Fruit fly (Drosophila melanogaster): Measurements from ENCODE around the gene CG5177.
A peak's percentile ranks its signal among the peaks of the same experiment; 100 is the strongest.

Gene CG5177

DNA sequence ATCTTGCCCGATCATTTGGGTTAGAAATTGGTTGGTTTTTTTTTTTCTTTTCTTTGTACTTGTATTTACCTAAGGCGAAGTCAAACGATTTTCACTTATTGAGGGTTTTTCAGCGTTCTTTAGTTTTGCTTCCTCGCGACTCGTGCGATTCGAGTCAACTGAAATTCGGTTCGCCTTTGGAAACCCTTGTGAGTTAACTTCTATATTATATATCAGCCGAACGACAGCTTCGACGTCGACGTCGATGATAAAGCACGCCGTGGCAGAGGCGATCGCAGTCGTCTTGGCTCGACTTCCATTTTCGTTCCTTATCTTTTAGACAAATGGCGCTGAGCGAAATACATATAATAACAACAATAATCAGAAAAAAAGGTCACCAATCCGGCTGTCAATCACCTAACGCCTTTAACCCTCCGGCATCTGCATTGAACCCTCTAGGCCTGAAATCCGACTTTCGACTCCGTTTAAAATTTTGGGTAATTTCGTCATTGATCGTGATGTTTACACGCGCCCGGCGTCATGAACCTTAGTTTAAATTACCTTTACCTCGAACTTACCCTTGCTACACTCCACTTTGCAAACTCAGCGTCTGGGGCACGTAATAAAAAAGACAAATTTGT is 28.4 kb downstream of the CG5177 start, which contains the start of gene CG5958 (continued):
- no peak for TF ChIP-seq dm (GFP tag; optimal IDR thresholded peaks at IDR 0.05)
- no peak for TF ChIP-seq lab (GFP tag; optimal IDR thresholded peaks at IDR 0.05)
- TF ChIP-seq otp (GFP tag; IDR thresholded peaks at IDR 0.05), result no peak
- peak; percentile 75 for TF ChIP-seq Deaf1 (tag; optimal IDR thresholded peaks at IDR 0.05)
- no peak for TF ChIP-seq CG2199 (GFP tag; IDR thresholded peaks at IDR 0.05)
- no peak for TF ChIP-seq slbo (GFP tag; IDR thresholded peaks at IDR 0.05)
- TF ChIP-seq gsb (GFP tag; IDR thresholded peaks at IDR 0.05), result no peak
- TF ChIP-seq corto (GFP tag; optimal IDR thresholded peaks at IDR 0.05), result no peak
- TF ChIP-seq ranshi (GFP tag; IDR thresholded peaks at IDR 0.05), result no peak
- no peak for TF ChIP-seq CG10565 (GFP tag; optimal IDR thresholded peaks at IDR 0.05)
- no peak for TF ChIP-seq sens-2 (GFP tag; IDR thresholded peaks at IDR 0.05)
- no peak for TF ChIP-seq CG6813 (GFP tag; optimal IDR thresholded peaks at IDR 0.05)
- TF ChIP-seq fd3F (GFP tag; optimal IDR thresholded peaks at IDR 0.05), result no peak
- no peak for TF ChIP-seq pho (GFP tag; optimal IDR thresholded peaks at IDR 0.05)
- TF ChIP-seq Mes4 (GFP tag; optimal IDR thresholded peaks at IDR 0.05), result no peak
- no peak for TF ChIP-seq CG30020 (tag; optimal IDR thresholded peaks at IDR 0.05)
- TF ChIP-seq Sin3A (optimal IDR thresholded peaks at IDR 0.05), result no peak
- no peak for TF ChIP-seq chn (GFP tag; optimal IDR thresholded peaks at IDR 0.05)
- TF ChIP-seq lbe (GFP tag; optimal IDR thresholded peaks at IDR 0.05), result peak; percentile 21
- TF ChIP-seq sug (tag; optimal IDR thresholded peaks at IDR 0.05), result peak; percentile 8
- TF ChIP-seq Hr78 (GFP tag; optimal IDR thresholded peaks at IDR 0.05), result peak in 1 of 2 experiments; percentile 91
- no peak for TF ChIP-seq CG10366 (GFP tag; IDR thresholded peaks at IDR 0.05)
- TF ChIP-seq en (GFP tag; optimal IDR thresholded peaks at IDR 0.05), result no peak
- no peak for TF ChIP-seq CG17568 (GFP tag; optimal IDR thresholded peaks at IDR 0.05)
- no peak for TF ChIP-seq C15 (GFP tag; IDR thresholded peaks at IDR 0.05)
- TF ChIP-seq sc (optimal IDR thresholded peaks at IDR 0.05), result no peak
- TF ChIP-seq sc (GFP tag; optimal IDR thresholded peaks at IDR 0.05), result no peak
- peak; percentile 86 for TF ChIP-seq Adf1 (GFP tag; IDR thresholded peaks at IDR 0.05)
- no peak for TF ChIP-seq luna (GFP tag; optimal IDR thresholded peaks at IDR 0.05)
- no peak for TF ChIP-seq CG5953 (GFP tag; IDR thresholded peaks at IDR 0.05)
- TF ChIP-seq CG5245 (GFP tag; optimal IDR thresholded peaks at IDR 0.05), result no peak
- peak; percentile 21 for TF ChIP-seq CG4820 (GFP tag; optimal IDR thresholded peaks at IDR 0.05)
- TF ChIP-seq Mrtf (GFP tag; IDR thresholded peaks at IDR 0.05), result no peak
- TF ChIP-seq sim (GFP tag; IDR thresholded peaks at IDR 0.05), result no peak
- no peak for TF ChIP-seq hth (optimal IDR thresholded peaks at IDR 0.05)
- no peak for TF ChIP-seq B-H2 (GFP tag; optimal IDR thresholded peaks at IDR 0.05)
- no peak for TF ChIP-seq PHDP (tag; optimal IDR thresholded peaks at IDR 0.05)
- TF ChIP-seq tin (GFP tag; optimal IDR thresholded peaks at IDR 0.05), result no peak
- no peak for TF ChIP-seq Poxn (GFP tag; IDR thresholded peaks at IDR 0.05)
- no peak for TF ChIP-seq CHES-1-like (GFP tag; optimal IDR thresholded peaks at IDR 0.05)
- TF ChIP-seq klu (GFP tag; IDR thresholded peaks at IDR 0.05), result no peak

DNA sequence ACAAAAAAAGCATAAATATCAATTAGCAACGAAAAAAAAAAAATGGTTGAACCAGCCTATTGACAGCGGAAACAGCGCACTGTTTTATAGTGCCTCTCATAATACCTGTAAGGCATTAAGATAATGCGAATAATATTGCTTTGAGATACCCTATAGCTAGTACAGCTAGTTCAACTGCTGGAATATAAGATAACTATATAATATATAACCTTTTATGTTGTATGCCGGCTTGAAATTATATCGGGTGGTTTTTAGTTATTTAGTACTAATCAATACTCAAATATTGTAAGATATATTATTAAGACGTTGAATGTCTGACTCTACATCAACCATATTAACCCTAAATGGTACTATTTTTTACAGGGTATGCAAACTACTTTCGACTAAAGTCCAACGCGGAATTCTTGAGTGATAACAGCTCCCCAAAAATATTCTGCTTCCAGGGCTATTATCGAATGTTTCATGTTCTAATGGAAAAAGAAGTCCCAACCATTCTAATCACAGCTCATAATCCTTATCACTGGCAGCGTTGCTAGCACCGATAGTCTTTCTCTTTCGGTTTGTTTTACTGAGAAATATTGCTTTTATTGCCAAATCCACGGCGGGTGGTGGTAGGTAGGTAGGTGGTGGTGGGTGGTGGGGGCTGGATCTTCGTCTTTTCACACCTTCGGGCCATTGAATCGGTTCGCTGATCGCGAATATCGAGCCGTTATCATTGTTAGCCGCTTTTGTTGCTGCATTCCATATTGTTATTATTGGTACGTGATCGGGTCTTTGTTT is 29.1 kb downstream of the CG5177 start:
- peak; percentile 87 for TF ChIP-seq Ptx1 (GFP tag; IDR thresholded peaks at IDR 0.05)
- TF ChIP-seq Awh (GFP tag; IDR thresholded peaks at IDR 0.05), result 0 out of 2 replicates have a peak, but pooled peaks have one; percentile 35
- peak; percentile 56; the same call in 2 of the 3 replicates for TF ChIP-seq CG11560 (tag; IDR thresholded peaks at IDR 0.05)
- TF ChIP-seq HmgZ (tag; optimal IDR thresholded peaks at IDR 0.05), result peak; percentile 83
- peak; percentile 79 for TF ChIP-seq CG17385 (GFP tag; optimal IDR thresholded peaks at IDR 0.05)
- TF ChIP-seq CG17359 (tag; optimal IDR thresholded peaks at IDR 0.05), result peak; percentile 46
- TF ChIP-seq CG34422 (GFP tag; IDR thresholded peaks at IDR 0.05), result peak; percentile 50; the same call in 1 of the 3 replicates
- TF ChIP-seq CG9932 (GFP tag; IDR thresholded peaks at IDR 0.05), result peak; percentile 88
- peak; percentile 62; the same call in 1 of the 2 replicates for TF ChIP-seq Nf-YA (GFP tag; IDR thresholded peaks at IDR 0.05)
- peak; percentile 85 for TF ChIP-seq HLH3B (GFP tag; IDR thresholded peaks at IDR 0.05)
- 0 out of 3 replicates have a peak, but pooled peaks have one; percentile 46 for TF ChIP-seq CG11093 (GFP tag; IDR thresholded peaks at IDR 0.05)
- no peak for TF ChIP-seq CG33213 (GFP tag; optimal IDR thresholded peaks at IDR 0.05)
- TF ChIP-seq Ada2b (GFP tag; IDR thresholded peaks at IDR 0.05), result peak; percentile 72

All from whole organism, embryonic.